Worm (Caenorhabditis elegans) whole organism, L3 larva: ENCODE measurements around the gene dot-1.2.

ENCODE experiments used
- R02D3.7 ChIP-seq: fragments of 150-350 bp; optimal IDR thresholded peaks from 2 replicates; lab custom pipeline; 2014; ENCODE audit warnings: missing biosample characterization, missing genetic modification characterization
- aly-2 ChIP-seq: fragments of 150-350 bp; optimal IDR thresholded peaks from 2 replicates; lab custom pipeline; 2014; ENCODE audit warnings: missing biosample characterization, missing genetic modification characterization
- ama-1 ChIP-seq: fragments of 150-350 bp; optimal IDR thresholded peaks from 2 replicates; lab custom pipeline; 2018
- ceh-16 ChIP-seq: sonication (generic microtip); optimal IDR thresholded peaks from 2 replicates; lab custom pipeline; 2017; ENCODE audit warnings: missing biosample characterization, missing genetic modification characterization
- ceh-28 ChIP-seq: fragments of 150-350 bp; optimal IDR thresholded peaks from 2 replicates; lab custom pipeline; 2014; ENCODE audit warnings: missing biosample characterization, missing genetic modification reagents, missing genetic modification characterization
- ceh-82 ChIP-seq: fragments of 150-350 bp; optimal IDR thresholded peaks from 2 replicates; lab custom pipeline; 2014; ENCODE audit warnings: missing biosample characterization, missing genetic modification characterization
- ceh-9 ChIP-seq: sonication (generic microtip); optimal IDR thresholded peaks from 2 replicates; lab custom pipeline; 2018; ENCODE audit warnings: missing biosample characterization, missing genetic modification characterization
- egl-27 ChIP-seq: sonication (generic microtip); optimal IDR thresholded peaks from 4 replicates; lab custom pipeline; 2017; ENCODE audit warnings: missing biosample characterization, missing genetic modification reagents, missing genetic modification characterization
- egl-5 ChIP-seq: fragments of 150-350 bp; optimal IDR thresholded peaks from 2 replicates; lab custom pipeline; 2017; ENCODE audit warnings: missing biosample characterization, missing genetic modification reagents, missing genetic modification characterization, inconsistent platforms
- elt-2 ChIP-seq: sonication (generic microtip); optimal IDR thresholded peaks from 2 replicates; lab custom pipeline; 2016; ENCODE audit warnings: missing genetic modification reagents, mild to moderate bottlenecking, missing genetic modification characterization, missing compliant biosample characterization
- eor-1 ChIP-seq, 2 experiments: fragments of 150-350 bp; optimal IDR thresholded peaks; 2 replicates each; lab custom pipeline; 2014 to 2018; ENCODE audit warnings: missing biosample characterization in 2 of 2, missing genetic modification characterization in 2 of 2
- fkh-10 ChIP-seq: sonication (generic microtip); optimal IDR thresholded peaks from 2 replicates; lab custom pipeline; 2017; ENCODE audit warnings: missing biosample characterization, missing genetic modification reagents, missing genetic modification characterization
- fkh-2 ChIP-seq: fragments of 150-350 bp; optimal IDR thresholded peaks from 2 replicates; lab custom pipeline; 2014; ENCODE audit warnings: missing biosample characterization, missing genetic modification reagents, missing genetic modification characterization
- fos-1 ChIP-seq: fragments of 150-350 bp; optimal IDR thresholded peaks from 2 replicates; lab custom pipeline; 2014; ENCODE audit warnings: missing biosample characterization, missing genetic modification characterization
- hmg-11 ChIP-seq: sonication (generic microtip); optimal IDR thresholded peaks from 2 replicates; lab custom pipeline; 2016; ENCODE audit warnings: missing genetic modification characterization, missing compliant biosample characterization
- jun-1 ChIP-seq: fragments of 150-350 bp; optimal IDR thresholded peaks from 2 replicates; lab custom pipeline; 2014; ENCODE audit warnings: missing biosample characterization, missing genetic modification reagents, missing genetic modification characterization
- lin-15B ChIP-seq: fragments of 150-350 bp; optimal IDR thresholded peaks from 2 replicates; lab custom pipeline; 2014; ENCODE audit warnings: missing biosample characterization, missing genetic modification characterization
- lin-39 ChIP-seq: fragments of 150-350 bp; optimal IDR thresholded peaks from 2 replicates; lab custom pipeline; 2018; ENCODE audit warnings: missing biosample characterization, missing genetic modification reagents, missing genetic modification characterization
- mdl-1 ChIP-seq: fragments of 150-350 bp; optimal IDR thresholded peaks from 2 replicates; lab custom pipeline; 2014; ENCODE audit warnings: missing biosample characterization, missing genetic modification characterization
- nfya-1 ChIP-seq: sonication (generic microtip); optimal IDR thresholded peaks from 2 replicates; lab custom pipeline; 2017; ENCODE audit warnings: missing genetic modification characterization, mild to moderate bottlenecking, missing compliant biosample characterization, antibody characterized with exemption, moderate library complexity; ENCODE audit not compliant: insufficient read depth
- nhr-11 ChIP-seq: fragments of 150-350 bp; optimal IDR thresholded peaks from 2 replicates; lab custom pipeline; 2014; ENCODE audit warnings: missing biosample characterization, missing genetic modification characterization
- nhr-237 ChIP-seq: fragments of 150-350 bp; optimal IDR thresholded peaks from 2 replicates; lab custom pipeline; 2014; ENCODE audit warnings: missing biosample characterization, missing genetic modification characterization
- nhr-25 ChIP-seq: sonication (generic microtip); optimal IDR thresholded peaks from 2 replicates; lab custom pipeline; 2017; ENCODE audit warnings: missing biosample characterization, missing genetic modification characterization
- nhr-28 ChIP-seq: fragments of 150-350 bp; optimal IDR thresholded peaks from 2 replicates; lab custom pipeline; 2014; ENCODE audit warnings: missing biosample characterization, missing genetic modification characterization
- nhr-43 ChIP-seq: sonication (generic microtip); optimal IDR thresholded peaks from 2 replicates; lab custom pipeline; 2016; ENCODE audit warnings: mild to moderate bottlenecking, missing genetic modification characterization, missing compliant biosample characterization; ENCODE audit not compliant: poor library complexity, severe bottlenecking
- nhr-67 ChIP-seq: fragments of 150-350 bp; optimal IDR thresholded peaks from 2 replicates; lab custom pipeline; 2014; ENCODE audit warnings: missing biosample characterization, missing genetic modification characterization
- nhr-76 ChIP-seq: fragments of 150-350 bp; sonication (generic microtip); optimal IDR thresholded peaks from 5 replicates; lab custom pipeline; 2014; ENCODE audit warnings: missing biosample characterization, missing genetic modification characterization
- nhr-77 ChIP-seq: fragments of 150-350 bp; optimal IDR thresholded peaks from 2 replicates; lab custom pipeline; 2014; ENCODE audit warnings: missing biosample characterization, missing genetic modification characterization
- pha-4 ChIP-seq: fragments of 150-350 bp; optimal IDR thresholded peaks from 2 replicates; lab custom pipeline; 2014; ENCODE audit warnings: missing biosample characterization, missing genetic modification reagents, missing genetic modification characterization
- pqm-1 ChIP-seq: fragments of 150-350 bp; optimal IDR thresholded peaks from 2 replicates; lab custom pipeline; 2017; ENCODE audit warnings: missing biosample characterization, missing genetic modification characterization, inconsistent platforms
- sea-2 ChIP-seq: fragments of 150-350 bp; sonication (generic microtip); optimal IDR thresholded peaks from 4 replicates; lab custom pipeline; 2014; ENCODE audit warnings: missing biosample characterization, missing genetic modification reagents, missing genetic modification characterization
- skn-1 ChIP-seq: fragments of 150-350 bp; optimal IDR thresholded peaks from 2 replicates; lab custom pipeline; 2014; ENCODE audit warnings: missing biosample characterization, missing genetic modification characterization
- snpc-4 ChIP-seq: fragments of 150-350 bp; optimal IDR thresholded peaks from 2 replicates; lab custom pipeline; 2014; ENCODE audit warnings: missing biosample characterization, missing genetic modification characterization
- tbx-2 ChIP-seq: sonication (generic microtip); optimal IDR thresholded peaks from 2 replicates; lab custom pipeline; 2016; ENCODE audit warnings: mild to moderate bottlenecking, missing genetic modification characterization, missing compliant biosample characterization
- unc-39 ChIP-seq: sonication (generic microtip); optimal IDR thresholded peaks from 4 replicates; lab custom pipeline; 2017; ENCODE audit warnings: missing biosample characterization, missing genetic modification characterization
- unc-62 ChIP-seq: fragments of 150-350 bp; sonication (generic microtip); optimal IDR thresholded peaks from 4 replicates; lab custom pipeline; 2014; ENCODE audit warnings: missing biosample characterization, missing genetic modification reagents, missing genetic modification characterization
- zag-1 ChIP-seq: fragments of 150-350 bp; optimal IDR thresholded peaks from 2 replicates; lab custom pipeline; 2014; ENCODE audit warnings: missing biosample characterization, missing genetic modification characterization
- ztf-4 ChIP-seq: fragments of 150-350 bp; optimal IDR thresholded peaks from 2 replicates; lab custom pipeline; 2014; ENCODE audit warnings: missing biosample characterization, missing genetic modification characterization

dot-1.2 gene

DNA sequence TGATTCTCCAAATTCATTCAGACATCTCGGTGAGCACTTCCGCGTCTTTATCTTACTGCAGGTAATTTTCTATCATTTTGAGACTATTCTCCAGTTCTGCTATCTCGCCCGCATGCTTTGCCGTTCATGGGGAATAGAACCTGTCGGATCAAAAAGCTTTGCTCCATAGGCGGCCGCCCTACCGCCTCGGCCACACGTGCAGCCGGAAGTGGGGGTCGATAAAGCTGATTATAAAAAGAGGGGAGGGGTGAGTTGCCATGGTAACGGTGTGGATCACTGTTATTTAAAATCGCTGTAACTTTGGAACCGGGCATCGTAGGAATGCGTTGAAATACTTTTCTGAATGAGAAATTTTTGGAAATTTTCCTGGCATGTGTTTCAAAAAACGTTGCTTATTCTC lies 1.2 kb upstream of the dot-1.2 start:
- TF ChIP-seq unc-39 (tag; lab: Kevin White, UChicago), result no peak
- TF ChIP-seq pqm-1 (tag; lab: Kevin White, UChicago), result no peak
- TF ChIP-seq skn-1 (tag; lab: Kevin White, UChicago), result no peak
- no peak for TF ChIP-seq ama-1 (lab: Kevin White, UChicago)
- TF ChIP-seq nhr-237 (tag; lab: Kevin White, UChicago), result no peak
- no peak for TF ChIP-seq jun-1 (tag; lab: Kevin White, UChicago)
- no peak for TF ChIP-seq nhr-25 (tag; lab: Kevin White, UChicago)

DNA sequence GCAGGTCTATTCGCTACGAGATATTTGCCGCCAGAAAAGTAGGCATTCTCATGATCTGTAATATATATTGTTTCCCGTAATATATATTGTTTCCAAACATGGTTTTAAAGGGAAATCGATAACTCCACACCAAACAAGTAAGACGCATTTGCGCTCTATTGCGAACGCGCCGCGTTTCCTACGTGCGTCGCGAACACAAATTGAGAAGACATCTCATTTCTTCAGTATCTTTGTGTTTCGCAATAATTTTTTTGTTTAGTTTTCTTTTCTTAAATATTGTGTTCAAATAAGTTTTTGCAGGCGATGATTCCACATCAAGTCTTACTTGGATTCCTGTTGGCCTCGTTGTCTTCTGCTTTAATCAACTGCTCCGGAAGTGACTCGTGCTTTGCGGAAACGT lies 4.1 kb downstream of the dot-1.2 start, which contains the start of gene F54F7.6:
TSS of gene F54F7.6 (plus strand) at position 301 of the 400 bp plus-strand sequence.
- TF ChIP-seq pha-4 (tag; lab: Kevin White, UChicago) (no peak), nhr-76 (tag; lab: Kevin White, UChicago) (no peak), ceh-28 (tag; lab: Kevin White, UChicago) (no peak), nhr-25 (tag; lab: Kevin White, UChicago) (no peak), unc-62 (GFP tag; lab: Kevin White, UChicago) (no peak), egl-5 (no peak), unc-39 (tag; lab: Kevin White, UChicago) (no peak), ceh-9 (tag; lab: Kevin White, UChicago) (no peak), lin-15B (no peak), nhr-43 (tag; lab: Kevin White, UChicago) (no peak), lin-39 (no peak)

- TF ChIP-seq skn-1 (tag; lab: Kevin White, UChicago) (no peak), ama-1 (lab: Kevin White, UChicago) (no peak), unc-39 (tag; lab: Kevin White, UChicago) (no peak), nhr-237 (tag; lab: Kevin White, UChicago) (no peak), nfya-1 (no peak), eor-1 (tag; optimal IDR thresholded peaks at IDR 0.05; lab: Kevin White, UChicago) (no peak), pha-4 (tag; lab: Kevin White, UChicago) (no peak), nhr-67 (no peak), elt-2 (tag; lab: Kevin White, UChicago) (no peak), jun-1 (tag; lab: Kevin White, UChicago) (no peak), pqm-1 (tag; lab: Kevin White, UChicago) (no peak), lin-15B (no peak)
Measured at ce11 chrX:11863307-11863706, 5.9 kb downstream of the dot-1.2 start, which contains the start of gene F54F7.10. TSS of gene F54F7.10 (plus strand) at chrX:11863607.

DNA sequence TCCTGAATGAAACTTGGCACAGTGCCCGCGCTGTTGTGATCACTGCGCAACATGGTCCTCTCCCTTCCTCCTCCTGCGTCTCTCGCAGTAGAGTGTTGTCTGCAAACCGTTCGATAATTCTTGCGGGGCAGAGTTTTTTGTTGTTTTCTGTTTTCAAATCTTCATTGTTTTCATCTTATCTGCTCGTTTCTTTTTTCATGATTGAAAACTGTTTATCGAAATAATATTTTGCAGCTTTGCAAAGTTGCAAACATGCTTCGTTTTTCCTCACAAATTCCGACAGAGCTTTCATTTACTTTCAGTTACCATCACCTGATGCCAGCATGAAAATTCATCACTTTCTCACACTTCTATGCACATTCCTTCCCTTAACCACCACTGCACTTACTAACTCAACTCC lies 12.0 kb downstream of the dot-1.2 start, which contains the start of gene mes-1:
TSS of gene mes-1 (plus strand) at position 301 of the 400 bp plus-strand sequence.
- no peak for TF ChIP-seq fkh-2 (tag; lab: Kevin White, UChicago)
- no peak for TF ChIP-seq R02D3.7 (tag; lab: Kevin White, UChicago)
- TF ChIP-seq elt-2 (tag; lab: Kevin White, UChicago), result no peak
- TF ChIP-seq lin-39, result no peak
- TF ChIP-seq tbx-2, result no peak
- TF ChIP-seq ceh-28 (tag; lab: Kevin White, UChicago), result no peak
- TF ChIP-seq nhr-237 (tag; lab: Kevin White, UChicago), result no peak
- no peak for TF ChIP-seq nhr-11 (tag; lab: Kevin White, UChicago)
- TF ChIP-seq fos-1, result no peak
- no peak for TF ChIP-seq ceh-9 (tag; lab: Kevin White, UChicago)
- TF ChIP-seq hmg-11 (tag; lab: Kevin White, UChicago), result no peak
- no peak for TF ChIP-seq snpc-4
- no peak for TF ChIP-seq jun-1 (tag; lab: Kevin White, UChicago)
- TF ChIP-seq mdl-1, result no peak

DNA sequence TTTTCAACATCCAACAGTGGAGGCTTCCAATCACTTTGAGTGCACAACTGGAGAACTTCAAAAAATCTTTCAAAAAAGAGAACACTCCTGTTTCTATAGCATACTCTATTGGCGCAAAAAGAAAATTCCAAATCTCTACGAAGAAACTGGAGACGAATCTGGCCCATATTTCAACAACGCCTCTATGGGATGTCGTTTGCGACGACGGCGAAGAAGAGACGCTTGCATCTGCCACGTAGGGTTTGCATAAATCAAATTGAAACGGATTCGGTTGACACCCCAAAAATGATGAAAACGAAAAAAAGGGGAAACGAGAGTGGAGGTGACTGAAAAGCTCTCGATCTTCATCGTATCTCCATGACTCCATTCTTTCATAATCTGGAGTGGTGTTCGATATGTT lies 12.9 kb downstream of the dot-1.2 start:
- TF ChIP-seq nhr-77 (tag; lab: Kevin White, UChicago) (no peak), pqm-1 (tag; lab: Kevin White, UChicago) (no peak), elt-2 (tag; lab: Kevin White, UChicago) (no peak), ceh-28 (tag; lab: Kevin White, UChicago) (no peak), ceh-82 (tag; lab: Kevin White, UChicago) (no peak)

DNA sequence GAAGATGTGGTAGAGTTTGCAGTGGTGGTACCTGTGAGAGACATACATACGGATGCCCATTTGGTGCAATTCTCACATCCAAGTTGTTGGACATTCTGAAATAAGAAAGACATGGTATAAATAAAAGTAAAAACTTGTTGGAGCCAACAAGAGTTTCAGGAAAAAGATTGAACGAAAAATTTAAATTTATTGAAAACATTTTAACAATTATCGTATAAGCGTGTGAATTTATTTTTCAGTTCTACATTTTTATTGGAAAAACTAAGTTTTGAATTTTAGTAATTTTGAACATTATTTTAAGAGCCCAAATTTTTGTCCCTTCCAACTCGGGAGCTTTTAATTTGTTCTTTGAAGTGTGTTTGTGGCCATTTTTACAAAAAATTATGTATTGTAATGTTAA lies 14.3 kb downstream of the dot-1.2 start, which contains the start of gene F54F7.8:
TSS of gene F54F7.8 (minus strand) at position 101 of the 400 bp plus-strand sequence.
- TF ChIP-seq sea-2, result no peak
- TF ChIP-seq ceh-16, result no peak
- TF ChIP-seq aly-2 (tag; lab: Kevin White, UChicago), result no peak
- TF ChIP-seq nfya-1, result no peak
- no peak for TF ChIP-seq elt-2 (tag; lab: Kevin White, UChicago)
- TF ChIP-seq nhr-28, result no peak
- TF ChIP-seq unc-39 (tag; lab: Kevin White, UChicago), result no peak
- no peak for TF ChIP-seq nhr-11 (tag; lab: Kevin White, UChicago)
- no peak for TF ChIP-seq nhr-76 (tag; lab: Kevin White, UChicago)
- no peak for TF ChIP-seq eor-1 (tag; optimal IDR thresholded peaks at IDR 0.05; lab: Kevin White, UChicago)
- TF ChIP-seq fkh-10 (GFP tag; lab: Kevin White, UChicago), result no peak
- no peak for TF ChIP-seq ceh-9 (tag; lab: Kevin White, UChicago)
- no peak for TF ChIP-seq ztf-4 (tag; lab: Kevin White, UChicago)
- no peak for TF ChIP-seq snpc-4
- no peak for TF ChIP-seq lin-39
- TF ChIP-seq nhr-77 (tag; lab: Kevin White, UChicago), result no peak
- no peak for TF ChIP-seq R02D3.7 (tag; lab: Kevin White, UChicago)
- TF ChIP-seq egl-27, result no peak
- no peak for TF ChIP-seq zag-1 (tag; lab: Kevin White, UChicago)
- TF ChIP-seq pqm-1 (tag; lab: Kevin White, UChicago), result no peak
